Worm (Caenorhabditis elegans) whole organism, young adult: ENCODE results near the gene ugt-12.

Experiments used
- cebp-1 ChIP-seq, 2 experiments: fragments of 200-800 bp in 1 of 2; sonication (Bioruptor generic) in 1 of 2; sonication (generic microtip) in 1 of 2; IDR thresholded peaks in 1 of 2; optimal IDR thresholded peaks in 1 of 2; 2 replicates each; pipeline versions ENCODE4 v1.3.6 to Lab custom; 2017 to 2022; ENCODE audit warnings: missing compliant biosample characterization in 2 of 2, missing genetic modification characterization in 2 of 2, mild to moderate bottlenecking in 1 of 2, missing genetic modification reagents in 1 of 2, moderate library complexity in 1 of 2
- nhr-120 ChIP-seq: fragments of 200-800 bp; sonication (Bioruptor generic); IDR thresholded peaks from 2 replicates; pipeline ENCODE4 v1.3.6; 2022; ENCODE audit warnings: missing genetic modification characterization, missing compliant biosample characterization

ce11 chrV:4871992-4872391 lies 17.4 kb downstream of the ugt-12 start, which contains the start of gene srd-33:
- TF ChIP-seq cebp-1 (GFP tag; IDR thresholded peaks at IDR 0.05; lab: Robert Waterston, UW): no peak
- no peak for TF ChIP-seq cebp-1 (tag; optimal IDR thresholded peaks at IDR 0.05; lab: Kevin White, UChicago)
- TF ChIP-seq nhr-120 (GFP tag; lab: Robert Waterston, UW): no peak
